Worm (Caenorhabditis elegans) whole organism, young adult: Measurements from ENCODE around the gene patr-1.

Source experiments
- B0019.2 ChIP-seq: fragments of 200-800 bp; sonication (Bioruptor generic); conservative IDR thresholded peaks from 2 replicates; pipeline ENCODE4 v1.3.6; 2022; ENCODE audit warnings: missing genetic modification reagents, missing genetic modification characterization, missing compliant biosample characterization
- B0035.1 ChIP-seq: sonication (generic microtip); optimal IDR thresholded peaks from 2 replicates; lab custom pipeline; 2016; ENCODE audit warnings: missing genetic modification characterization, mild to moderate bottlenecking, missing compliant biosample characterization, missing genotype, missing genetic modification reagents
- C06A6.2 ChIP-seq: fragments of 200-800 bp; sonication (Bioruptor generic); conservative IDR thresholded peaks from 2 replicates; pipeline ENCODE4 v1.3.6; 2022; ENCODE audit warnings: missing genetic modification characterization, missing compliant biosample characterization
- C17E4.6 ChIP-seq: fragments of 200-800 bp; sonication (Bioruptor generic); IDR thresholded peaks from 2 replicates; pipeline ENCODE4 v1.3.6; 2022; ENCODE audit warnings: missing genetic modification reagents, missing genetic modification characterization, missing compliant biosample characterization
- F22D6.2 ChIP-seq: sonication (generic microtip); optimal IDR thresholded peaks from 2 replicates; lab custom pipeline; 2016; ENCODE audit warnings: mild to moderate bottlenecking, missing genetic modification characterization, missing compliant biosample characterization
- F23B12.7 ChIP-seq: sonication (generic microtip); optimal IDR thresholded peaks from 2 replicates; lab custom pipeline; 2017; ENCODE audit warnings: missing genetic modification characterization, mild to moderate bottlenecking, missing compliant biosample characterization, antibody characterized with exemption, moderate library complexity; ENCODE audit not compliant: insufficient read depth
- K12H6.12 ChIP-seq: fragments of 200-800 bp; sonication (Bioruptor generic); optimal IDR thresholded peaks from 2 replicates; lab custom pipeline; 2018; ENCODE audit warnings: mild to moderate bottlenecking, missing genetic modification characterization, missing compliant biosample characterization
- Y67H2A.10 ChIP-seq: fragments of 200-800 bp; sonication (Bioruptor generic); conservative IDR thresholded peaks from 2 replicates; pipeline ENCODE4 v1.3.6; 2022; ENCODE audit warnings: missing genetic modification reagents, missing genetic modification characterization, missing compliant biosample characterization
- Y79H2A.3 ChIP-seq: fragments of 200-800 bp; sonication (Bioruptor generic); conservative IDR thresholded peaks from 2 replicates; pipeline ENCODE4 v1.3.6; 2022; ENCODE audit warnings: missing genetic modification reagents, missing genetic modification characterization, missing compliant biosample characterization
- akir-1 ChIP-seq: fragments of 200-800 bp; sonication (Bioruptor generic); optimal IDR thresholded peaks from 2 replicates; lab custom pipeline; 2018; ENCODE audit warnings: mild to moderate bottlenecking, missing genetic modification characterization, moderate library complexity, missing compliant biosample characterization
- aptf-2 ChIP-seq: fragments of 200-800 bp; sonication (Bioruptor generic); conservative IDR thresholded peaks from 2 replicates; pipeline ENCODE4 v1.3.6; 2022; ENCODE audit warnings: missing genetic modification reagents, missing genetic modification characterization, missing compliant biosample characterization
- athp-1 ChIP-seq: sonication (generic microtip); optimal IDR thresholded peaks from 2 replicates; lab custom pipeline; 2017; ENCODE audit warnings: mild to moderate bottlenecking, missing genetic modification characterization, missing compliant biosample characterization
- attf-5 ChIP-seq: fragments of 200-800 bp; sonication (Bioruptor generic); optimal IDR thresholded peaks from 2 replicates; lab custom pipeline; 2018; ENCODE audit warnings: mild to moderate bottlenecking, missing genetic modification characterization, missing compliant biosample characterization
- attf-6 ChIP-seq: fragments of 200-800 bp; sonication (Bioruptor generic); IDR thresholded peaks from 2 replicates; pipeline ENCODE4 v1.3.6; 2022; ENCODE audit warnings: missing genetic modification reagents, missing genetic modification characterization, missing compliant biosample characterization
- cebp-1 ChIP-seq, 2 experiments: fragments of 200-800 bp in 1 of 2; sonication (Bioruptor generic) in 1 of 2; sonication (generic microtip) in 1 of 2; IDR thresholded peaks in 1 of 2; optimal IDR thresholded peaks in 1 of 2; 2 replicates each; pipeline versions ENCODE4 v1.3.6 to Lab custom; 2017 to 2022; ENCODE audit warnings: missing compliant biosample characterization in 2 of 2, missing genetic modification characterization in 2 of 2, mild to moderate bottlenecking in 1 of 2, missing genetic modification reagents in 1 of 2, moderate library complexity in 1 of 2
- ceh-27 ChIP-seq: fragments of 200-800 bp; sonication (Bioruptor generic); optimal IDR thresholded peaks from 2 replicates; lab custom pipeline; 2018; ENCODE audit warnings: mild to moderate bottlenecking, missing genetic modification characterization, moderate library complexity, missing compliant biosample characterization
- ceh-40 ChIP-seq: fragments of 200-800 bp; sonication (Bioruptor generic); IDR thresholded peaks from 2 replicates; pipeline ENCODE4 v1.3.6; 2022; ENCODE audit warnings: missing genetic modification characterization, missing compliant biosample characterization
- ceh-79 ChIP-seq: sonication (generic microtip); optimal IDR thresholded peaks from 2 replicates; lab custom pipeline; 2017; ENCODE audit warnings: mild to moderate bottlenecking, missing genetic modification characterization, missing compliant biosample characterization
- chd-7 ChIP-seq: sonication (generic microtip); optimal IDR thresholded peaks from 2 replicates; lab custom pipeline; 2016; ENCODE audit warnings: mild to moderate bottlenecking, missing genetic modification characterization, moderate library complexity, missing compliant biosample characterization
- dpff-1 ChIP-seq: sonication (generic microtip); optimal IDR thresholded peaks from 2 replicates; lab custom pipeline; 2017; ENCODE audit warnings: mild to moderate bottlenecking, missing genetic modification characterization, missing compliant biosample characterization
- fkh-3 ChIP-seq: sonication (generic microtip); optimal IDR thresholded peaks from 2 replicates; lab custom pipeline; 2016; ENCODE audit warnings: mild to moderate bottlenecking, missing genetic modification characterization, missing compliant biosample characterization
- gei-17 ChIP-seq: fragments of 200-800 bp; sonication (Bioruptor generic); optimal IDR thresholded peaks from 2 replicates; lab custom pipeline; 2018; ENCODE audit warnings: mild to moderate bottlenecking, missing genetic modification characterization, missing compliant biosample characterization
- hmg-1.2 ChIP-seq: fragments of 200-800 bp; sonication (Bioruptor generic); IDR thresholded peaks from 2 replicates; pipeline ENCODE4 v1.3.6; 2022; ENCODE audit warnings: missing genetic modification reagents, missing genetic modification characterization, missing compliant biosample characterization
- hsf-1 ChIP-seq: fragments of 200-800 bp; sonication (Bioruptor generic); IDR thresholded peaks from 2 replicates; pipeline ENCODE4 v1.3.6; 2022; ENCODE audit warnings: missing genetic modification reagents, missing genetic modification characterization, missing compliant biosample characterization
- lin-26 ChIP-seq: fragments of 200-800 bp; sonication (Bioruptor generic); IDR thresholded peaks from 2 replicates; pipeline ENCODE4 v1.3.6; 2022; ENCODE audit warnings: missing genetic modification reagents, missing genetic modification characterization, missing compliant biosample characterization
- lin-35 ChIP-seq, 3 experiments: fragments of 150-350 bp in 2 of 3; sonication (generic microtip) in 1 of 3; optimal IDR thresholded peaks; 2 replicates each; lab custom pipeline; 2014 to 2018; ENCODE audit warnings: missing biosample characterization in 3 of 3, missing genetic modification characterization in 3 of 3, missing genetic modification reagents in 3 of 3
- lir-1 ChIP-seq: fragments of 200-800 bp; sonication (Bioruptor generic); conservative IDR thresholded peaks from 2 replicates; pipeline ENCODE4 v1.3.6; 2022; ENCODE audit warnings: missing genetic modification reagents, missing genetic modification characterization, missing compliant biosample characterization
- madf-6 ChIP-seq: fragments of 200-800 bp; sonication (Bioruptor generic); IDR thresholded peaks from 2 replicates; pipeline ENCODE4 v1.3.6; 2022; ENCODE audit warnings: missing genetic modification reagents, missing genetic modification characterization, missing compliant biosample characterization
- mcd-1 ChIP-seq: fragments of 200-800 bp; sonication (Bioruptor generic); IDR thresholded peaks from 2 replicates; pipeline ENCODE4 v1.3.6; 2022; ENCODE audit warnings: missing genetic modification reagents, missing genetic modification characterization, missing compliant biosample characterization
- nhr-179 ChIP-seq: sonication (generic microtip); optimal IDR thresholded peaks from 2 replicates; lab custom pipeline; 2016; ENCODE audit warnings: mild to moderate bottlenecking, missing genetic modification characterization, missing compliant biosample characterization
- nhr-80 ChIP-seq: sonication (generic microtip); optimal IDR thresholded peaks from 2 replicates; lab custom pipeline; 2016; ENCODE audit warnings: missing genetic modification characterization, missing compliant biosample characterization
- pbrm-1 ChIP-seq: fragments of 200-800 bp; sonication (Bioruptor generic); IDR thresholded peaks from 2 replicates; pipeline ENCODE4 v1.3.6; 2022; ENCODE audit warnings: missing genetic modification reagents, missing genetic modification characterization, missing compliant biosample characterization
- rcor-1 ChIP-seq: fragments of 200-800 bp; sonication (Bioruptor generic); IDR thresholded peaks from 2 replicates; pipeline ENCODE4 v1.3.6; 2022; ENCODE audit warnings: missing genetic modification reagents, missing genetic modification characterization, missing compliant biosample characterization
- repo-1 ChIP-seq: sonication (generic microtip); optimal IDR thresholded peaks from 2 replicates; lab custom pipeline; 2017; ENCODE audit warnings: mild to moderate bottlenecking, missing genetic modification characterization, missing compliant biosample characterization
- rpc-1 ChIP-seq, 2 experiments: fragments of 150-350 bp in 1 of 2; sonication (generic microtip) in 1 of 2; optimal IDR thresholded peaks; 2 replicates each; lab custom pipeline; 2014 to 2018; ENCODE audit warnings: missing biosample characterization in 1 of 2, missing genetic modification characterization in 1 of 2, missing genetic modification reagents in 1 of 2, missing genotype in 1 of 2
- snpc-1.1 ChIP-seq: sonication (generic microtip); optimal IDR thresholded peaks from 2 replicates; lab custom pipeline; 2017; ENCODE audit warnings: missing genetic modification characterization, mild to moderate bottlenecking, missing compliant biosample characterization, antibody characterized with exemption, moderate library complexity, missing genotype, missing genetic modification reagents; ENCODE audit not compliant: insufficient read depth
- somi-1 ChIP-seq: fragments of 200-800 bp; sonication (Bioruptor generic); optimal IDR thresholded peaks from 2 replicates; lab custom pipeline; 2018; ENCODE audit warnings: mild to moderate bottlenecking, missing genetic modification characterization, missing compliant biosample characterization
- unc-62 ChIP-seq: fragments of 150-350 bp; optimal IDR thresholded peaks from 2 replicates; lab custom pipeline; 2014; ENCODE audit warnings: missing biosample characterization, missing genetic modification reagents, missing genetic modification characterization
- zfh-2 ChIP-seq: fragments of 200-800 bp; sonication (Bioruptor generic); conservative IDR thresholded peaks from 2 replicates; pipeline ENCODE4 v1.3.6; 2022; ENCODE audit warnings: missing genetic modification reagents, missing genetic modification characterization, missing compliant biosample characterization
- zim-3 ChIP-seq: sonication (generic microtip); optimal IDR thresholded peaks from 2 replicates; lab custom pipeline; 2017; ENCODE audit warnings: mild to moderate bottlenecking, missing genetic modification characterization, moderate library complexity, missing compliant biosample characterization
- ztf-18 ChIP-seq: sonication (generic microtip); optimal IDR thresholded peaks from 2 replicates; lab custom pipeline; 2016; ENCODE audit warnings: missing genotype, mild to moderate bottlenecking, missing genetic modification characterization, missing compliant biosample characterization
- ztf-22 ChIP-seq: fragments of 200-800 bp; sonication (Bioruptor generic); optimal IDR thresholded peaks from 2 replicates; lab custom pipeline; 2018; ENCODE audit warnings: mild to moderate bottlenecking, missing genetic modification characterization, moderate library complexity, missing compliant biosample characterization
- ztf-25 ChIP-seq: fragments of 200-800 bp; sonication (Bioruptor generic); IDR thresholded peaks from 2 replicates; pipeline ENCODE4 v1.3.6; 2022; ENCODE audit warnings: missing genetic modification reagents, missing genetic modification characterization, missing compliant biosample characterization

The patr-1 gene

ce11 chrII:11813895-11814369 is 36.2 kb upstream of the patr-1 start, which contains the start of gene F43G6.8 (continued):
- TF ChIP-seq mcd-1 (GFP tag; lab: Robert Waterston, UW) (peak; percentile 45; the same call in 1 of the 2 replicates), chd-7 (tag; lab: Kevin White, UChicago) (no peak), gei-17 (GFP tag; lab: Kevin White, UChicago) (no peak), hmg-1.2 (GFP tag; lab: Robert Waterston, UW) (peak; percentile 80), B0019.2 (GFP tag; lab: Robert Waterston, UW) (no peak), C06A6.2 (GFP tag; lab: Robert Waterston, UW) (no peak), C17E4.6 (GFP tag; lab: Robert Waterston, UW) (no peak), cebp-1 (GFP tag; IDR thresholded peaks at IDR 0.05; lab: Robert Waterston, UW) (no peak), cebp-1 (tag; optimal IDR thresholded peaks at IDR 0.05; lab: Kevin White, UChicago) (no peak), repo-1 (tag; lab: Kevin White, UChicago) (no peak), snpc-1.1 (no peak), hsf-1 (GFP tag; lab: Robert Waterston, UW) (no peak), F23B12.7 (tag; lab: Kevin White, UChicago) (no peak), ztf-18 (tag; lab: Kevin White, UChicago) (peak; percentile 6), rpc-1 (optimal IDR thresholded peaks at IDR 0.05; lab: Kevin White, UChicago) (no peak), rpc-1 (tag; optimal IDR thresholded peaks at IDR 0.05; lab: Kevin White, UChicago) (no peak), attf-6 (GFP tag; lab: Robert Waterston, UW) (no peak), Y79H2A.3 (GFP tag; lab: Robert Waterston, UW) (no peak), madf-6 (GFP tag; lab: Robert Waterston, UW) (no peak), zfh-2 (GFP tag; lab: Robert Waterston, UW) (peak; percentile 35; the same call in 1 of the 2 replicates), zim-3 (tag; lab: Kevin White, UChicago) (no peak), attf-5 (GFP tag; lab: Kevin White, UChicago) (peak; percentile 80), athp-1 (tag; lab: Kevin White, UChicago) (no peak), fkh-3 (tag; lab: Kevin White, UChicago) (no peak), Y67H2A.10 (GFP tag; lab: Robert Waterston, UW) (no peak), lin-35 (GFP tag; optimal IDR thresholded peaks at IDR 0.05; lab: Kevin White, UChicago) (no peak), lin-26 (GFP tag; lab: Robert Waterston, UW) (no peak), ceh-27 (GFP tag; lab: Kevin White, UChicago) (no peak), ceh-40 (GFP tag; lab: Robert Waterston, UW) (no peak), B0035.1 (tag; lab: Kevin White, UChicago) (no peak), pbrm-1 (peak; percentile 59), nhr-80 (tag; lab: Kevin White, UChicago) (no peak), ztf-25 (GFP tag; lab: Robert Waterston, UW) (no peak), K12H6.12 (tag; lab: Kevin White, UChicago) (peak; percentile 29), dpff-1 (tag; lab: Kevin White, UChicago) (no peak), rcor-1 (0 out of 2 replicates have a peak, but pooled peaks have one; percentile 14), lir-1 (GFP tag; lab: Robert Waterston, UW) (no peak), nhr-179 (no peak), somi-1 (no peak), aptf-2 (GFP tag; lab: Robert Waterston, UW) (no peak), F22D6.2 (tag; lab: Kevin White, UChicago) (no peak), ztf-22 (GFP tag; lab: Kevin White, UChicago) (no peak), unc-62 (GFP tag; lab: Kevin White, UChicago) (no peak), akir-1 (no peak), ceh-79 (tag; lab: Kevin White, UChicago) (no peak)
